Worm (Caenorhabditis elegans): ENCODE measurements around the gene lec-11.

- TF ChIP-seq unc-98 (GFP tag; IDR thresholded peaks at IDR 0.05) (no peak), fkh-10 (GFP tag; optimal IDR thresholded peaks at IDR 0.05) (no peak), mdl-1 (tag; optimal IDR thresholded peaks at IDR 0.05) (no peak), fos-1 (tag; optimal IDR thresholded peaks at IDR 0.05) (no peak), lin-39 (tag; optimal IDR thresholded peaks at IDR 0.05) (no peak), tlp-1 (tag; optimal IDR thresholded peaks at IDR 0.05) (no peak), unc-30 (tag; optimal IDR thresholded peaks at IDR 0.05) (no peak), mef-2 (tag; optimal IDR thresholded peaks at IDR 0.05) (no peak), rnt-1 (tag; optimal IDR thresholded peaks at IDR 0.05) (no peak), sup-37 (GFP tag; optimal IDR thresholded peaks at IDR 0.05) (no peak), hpl-2 (GFP tag; optimal IDR thresholded peaks at IDR 0.05) (no peak), C34B4.2 (tag; optimal IDR thresholded peaks at IDR 0.05) (no peak), egl-27 (tag; optimal IDR thresholded peaks at IDR 0.05) (no peak), mep-1 (tag; optimal IDR thresholded peaks at IDR 0.05) (no peak)
These were observed 1.8 kb downstream of the lec-11 start for ce11 chrIV:6588080-6588613.
